Worm (Caenorhabditis elegans) whole organism, L2 larva: ENCODE data around the gene F34D10.3.
A peak's percentile ranks its signal among the peaks of the same experiment; 100 is the strongest.

Experiments
- C34F6.9 ChIP-seq: fragments of 150-350 bp; optimal IDR thresholded peaks from 2 replicates; lab custom pipeline; 2014; ENCODE audit warnings: missing biosample characterization, missing genetic modification characterization
- F13H6.1 ChIP-seq: sonication (generic microtip); optimal IDR thresholded peaks from 2 replicates; lab custom pipeline; 2016; ENCODE audit warnings: missing genetic modification characterization, missing compliant biosample characterization
- R02D3.7 ChIP-seq: fragments of 150-350 bp; optimal IDR thresholded peaks from 2 replicates; lab custom pipeline; 2014; ENCODE audit warnings: missing biosample characterization, missing genetic modification characterization
- Y55F3AM.14 ChIP-seq: fragments of 200-800 bp; sonication (Bioruptor generic); optimal IDR thresholded peaks from 2 replicates; lab custom pipeline; 2018; ENCODE audit warnings: mild to moderate bottlenecking, missing genetic modification characterization, missing compliant biosample characterization
- ZK546.5 ChIP-seq: sonication (generic microtip); optimal IDR thresholded peaks from 2 replicates; lab custom pipeline; 2017; ENCODE audit warnings: missing biosample characterization, missing genetic modification characterization
- blmp-1 ChIP-seq: sonication (generic microtip); optimal IDR thresholded peaks from 2 replicates; lab custom pipeline; 2017; ENCODE audit warnings: missing genetic modification characterization, mild to moderate bottlenecking, missing compliant biosample characterization, antibody characterized with exemption, moderate library complexity; ENCODE audit not compliant: insufficient read depth
- ceh-16 ChIP-seq: fragments of 150-350 bp; optimal IDR thresholded peaks from 2 replicates; lab custom pipeline; 2014; ENCODE audit warnings: missing biosample characterization, missing genetic modification characterization
- ceh-82 ChIP-seq: fragments of 150-350 bp; optimal IDR thresholded peaks from 2 replicates; lab custom pipeline; 2014; ENCODE audit warnings: missing biosample characterization, missing genetic modification characterization
- dmd-4 ChIP-seq: sonication (generic microtip); optimal IDR thresholded peaks from 2 replicates; lab custom pipeline; 2017; ENCODE audit warnings: missing biosample characterization, missing genetic modification characterization
- egl-27 ChIP-seq: sonication (generic microtip); optimal IDR thresholded peaks from 3 replicates; lab custom pipeline; 2017; ENCODE audit warnings: missing biosample characterization, missing genetic modification reagents, missing genetic modification characterization
- elt-1 ChIP-seq: fragments of 150-350 bp; optimal IDR thresholded peaks from 2 replicates; lab custom pipeline; 2014; ENCODE audit warnings: missing biosample characterization, missing genetic modification characterization
- elt-3 ChIP-seq: sonication (generic microtip); optimal IDR thresholded peaks from 2 replicates; lab custom pipeline; 2017; ENCODE audit warnings: missing biosample characterization, missing genetic modification characterization
- fos-1 ChIP-seq: fragments of 150-350 bp; optimal IDR thresholded peaks from 2 replicates; lab custom pipeline; 2014; ENCODE audit warnings: missing biosample characterization, missing genetic modification characterization
- gmeb-1 ChIP-seq: fragments of 150-350 bp; optimal IDR thresholded peaks from 2 replicates; lab custom pipeline; 2014; ENCODE audit warnings: missing biosample characterization, missing genetic modification characterization
- lin-11 ChIP-seq: fragments of 150-350 bp; sonication (generic microtip); optimal IDR thresholded peaks from 2 replicates; lab custom pipeline; 2014; ENCODE audit warnings: missing biosample characterization, missing genetic modification characterization, inconsistent platforms, mixed read lengths
- lin-13 ChIP-seq: fragments of 150-350 bp; optimal IDR thresholded peaks from 2 replicates; lab custom pipeline; 2014; ENCODE audit warnings: missing biosample characterization, missing genetic modification reagents, missing genetic modification characterization
- lin-39 ChIP-seq: fragments of 150-350 bp; optimal IDR thresholded peaks from 2 replicates; lab custom pipeline; 2014; ENCODE audit warnings: missing biosample characterization, missing genetic modification reagents, missing genetic modification characterization
- lsy-2 ChIP-seq, 2 experiments: fragments of 150-350 bp in 1 of 2; sonication (generic microtip) in 1 of 2; optimal IDR thresholded peaks; 2 replicates each; lab custom pipeline; 2014 to 2017; ENCODE audit warnings: missing biosample characterization in 2 of 2, missing genetic modification characterization in 2 of 2
- mab-5 ChIP-seq: fragments of 150-350 bp; optimal IDR thresholded peaks from 2 replicates; lab custom pipeline; 2014; ENCODE audit warnings: missing biosample characterization, missing genetic modification characterization
- mbf-1 ChIP-seq: sonication (generic microtip); optimal IDR thresholded peaks from 2 replicates; lab custom pipeline; 2017; ENCODE audit warnings: missing biosample characterization, missing genetic modification characterization
- mdl-1 ChIP-seq, 2 experiments: fragments of 150-350 bp in 1 of 2; sonication (generic microtip) in 1 of 2; optimal IDR thresholded peaks; 2 replicates each; lab custom pipeline; 2017; ENCODE audit warnings: missing biosample characterization in 2 of 2, missing genetic modification characterization in 2 of 2
- nhr-11 ChIP-seq: fragments of 150-350 bp; optimal IDR thresholded peaks from 2 replicates; lab custom pipeline; 2014; ENCODE audit warnings: missing biosample characterization, missing genetic modification characterization
- nhr-12 ChIP-seq: fragments of 150-350 bp; optimal IDR thresholded peaks from 2 replicates; lab custom pipeline; 2014; ENCODE audit warnings: missing biosample characterization, missing genetic modification characterization
- nhr-21 ChIP-seq: fragments of 150-350 bp; optimal IDR thresholded peaks from 2 replicates; lab custom pipeline; 2014; ENCODE audit warnings: missing biosample characterization, missing genetic modification characterization
- nhr-23 ChIP-seq: fragments of 150-350 bp; optimal IDR thresholded peaks from 2 replicates; lab custom pipeline; 2014; ENCODE audit warnings: missing biosample characterization, missing genetic modification reagents, missing genetic modification characterization
- nhr-237 ChIP-seq: fragments of 150-350 bp; optimal IDR thresholded peaks from 2 replicates; lab custom pipeline; 2014; ENCODE audit warnings: missing biosample characterization, missing genetic modification characterization
- nhr-6 ChIP-seq: fragments of 150-350 bp; optimal IDR thresholded peaks from 2 replicates; lab custom pipeline; 2014; ENCODE audit warnings: missing biosample characterization, missing genetic modification characterization
- sem-4 ChIP-seq: fragments of 150-350 bp; optimal IDR thresholded peaks from 2 replicates; lab custom pipeline; 2014; ENCODE audit warnings: missing biosample characterization, missing genetic modification reagents, missing genetic modification characterization
- sma-9 ChIP-seq, 2 experiments: fragments of 150-350 bp in 1 of 2; sonication (generic microtip) in 1 of 2; optimal IDR thresholded peaks; 2 replicates each; lab custom pipeline; 2014 to 2016; ENCODE audit warnings: missing genetic modification characterization in 2 of 2, mild to moderate bottlenecking in 1 of 2, missing biosample characterization in 1 of 2, missing compliant biosample characterization in 1 of 2, missing genetic modification reagents in 1 of 2, moderate library complexity in 1 of 2
- snpc-4 ChIP-seq: fragments of 150-350 bp; optimal IDR thresholded peaks from 2 replicates; lab custom pipeline; 2014; ENCODE audit warnings: missing biosample characterization, missing genetic modification characterization
- unc-39 ChIP-seq: fragments of 150-350 bp; optimal IDR thresholded peaks from 2 replicates; lab custom pipeline; 2014; ENCODE audit warnings: missing biosample characterization, missing genetic modification characterization
- unc-55 ChIP-seq: fragments of 150-350 bp; sonication (generic microtip); optimal IDR thresholded peaks from 3 replicates; lab custom pipeline; 2014; ENCODE audit warnings: missing biosample characterization, missing genetic modification reagents, missing genetic modification characterization
- unc-62 ChIP-seq: fragments of 150-350 bp; optimal IDR thresholded peaks from 2 replicates; lab custom pipeline; 2014; ENCODE audit warnings: missing biosample characterization, missing genetic modification reagents, missing genetic modification characterization
- zag-1 ChIP-seq: fragments of 150-350 bp; optimal IDR thresholded peaks from 2 replicates; lab custom pipeline; 2014; ENCODE audit warnings: missing biosample characterization, missing genetic modification characterization
- ztf-1 ChIP-seq: fragments of 200-800 bp; sonication (Bioruptor generic); conservative IDR thresholded peaks from 2 replicates; pipeline ENCODE4 v1.3.6; 2022; ENCODE audit warnings: missing genetic modification characterization, missing compliant biosample characterization
- ztf-11 ChIP-seq: sonication (generic microtip); optimal IDR thresholded peaks from 2 replicates; lab custom pipeline; 2017; ENCODE audit warnings: missing biosample characterization, missing genetic modification characterization
- ztf-4 ChIP-seq: fragments of 150-350 bp; optimal IDR thresholded peaks from 2 replicates; lab custom pipeline; 2014; ENCODE audit warnings: missing biosample characterization, missing genetic modification characterization

F34D10.3 gene

DNA sequence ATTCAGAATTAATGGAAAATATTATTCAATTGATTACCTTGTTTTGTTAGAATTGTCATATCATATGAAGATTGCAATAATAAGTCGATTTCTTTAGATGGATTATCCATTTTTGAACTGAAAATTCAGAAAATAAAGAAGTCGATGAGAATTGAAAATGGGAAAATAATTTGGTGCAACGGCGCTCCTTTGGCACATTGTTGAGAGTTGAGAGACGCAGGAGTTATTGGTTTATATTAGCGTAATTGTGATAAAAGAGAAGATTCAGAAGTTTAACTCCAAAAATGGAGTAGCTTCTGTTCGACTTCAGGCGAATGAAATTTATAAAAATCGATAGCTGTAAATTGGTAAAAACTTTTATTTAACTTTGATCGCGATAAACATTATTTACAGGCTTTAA, 14.5 kb upstream of the F34D10.3 start, which contains the start of gene C14B1.8:
TSS of gene C14B1.8 (minus strand) at position 117 of the 400 bp plus-strand sequence.
- TF ChIP-seq lin-13 (GFP tag; lab: Kevin White, UChicago) (no peak), unc-55 (peak; percentile 62)

DNA sequence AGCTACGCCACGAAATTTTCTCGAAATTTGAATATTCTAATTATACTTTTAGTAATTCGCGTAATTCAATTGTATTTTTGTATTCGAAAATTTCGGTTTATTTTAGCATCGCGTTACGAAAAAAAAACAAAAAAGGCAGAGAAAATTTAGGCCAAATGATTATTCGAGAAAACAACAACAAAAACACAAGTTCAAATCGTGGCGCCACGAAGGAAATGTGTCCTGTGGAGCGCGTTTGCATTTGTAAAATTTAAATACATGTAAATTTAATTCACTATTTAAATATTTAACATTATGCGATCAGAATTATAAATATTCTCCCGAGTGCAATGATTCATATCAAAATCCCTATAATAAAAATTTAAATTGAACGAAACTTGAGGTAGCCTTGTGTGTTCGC, 10.3 kb upstream of the F34D10.3 start:
- TF ChIP-seq ztf-4 (tag; lab: Kevin White, UChicago) (no peak), Y55F3AM.14 (no peak), F13H6.1 (no peak), C34F6.9 (tag; lab: Kevin White, UChicago) (no peak), lin-39 (no peak), fos-1 (tag; lab: Kevin White, UChicago) (no peak), egl-27 (tag; lab: Kevin White, UChicago) (no peak), unc-62 (GFP tag; lab: Kevin White, UChicago) (no peak), zag-1 (tag; lab: Kevin White, UChicago) (no peak), nhr-11 (tag; lab: Kevin White, UChicago) (no peak), mdl-1 (tag; optimal IDR thresholded peaks at IDR 0.05; lab: Kevin White, UChicago) (no peak), sem-4 (no peak), snpc-4 (tag; lab: Kevin White, UChicago) (no peak), nhr-12 (no peak), sma-9 (GFP tag; optimal IDR thresholded peaks at IDR 0.05; lab: Kevin White, UChicago) (no peak), sma-9 (tag; optimal IDR thresholded peaks at IDR 0.05; lab: Kevin White, UChicago) (no peak), gmeb-1 (tag; lab: Kevin White, UChicago) (no peak)

DNA sequence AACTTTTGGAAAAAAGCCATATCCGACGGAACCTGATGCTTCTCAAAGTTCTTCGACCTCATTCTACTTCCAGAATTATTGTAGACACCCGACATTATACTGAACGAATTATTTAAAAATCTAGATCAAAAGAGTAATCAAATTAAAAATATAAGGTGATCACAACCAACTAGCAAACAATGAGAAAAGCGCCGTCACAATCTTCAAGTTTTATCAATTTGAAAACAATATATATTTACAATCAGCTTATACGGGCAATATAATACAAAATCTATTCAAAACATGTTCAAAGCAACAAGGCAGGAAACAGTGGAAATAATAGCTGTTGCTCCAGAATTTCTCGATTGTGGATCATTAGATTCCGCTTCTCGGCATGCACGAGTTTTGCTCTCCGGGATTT, 9.2 kb upstream of the F34D10.3 start, which contains the start of gene C14B1.12:
TSS of gene C14B1.12 (minus strand) at position 101 of the 400 bp plus-strand sequence.
- TF ChIP-seq mbf-1: no peak
- no peak for TF ChIP-seq unc-62 (GFP tag; lab: Kevin White, UChicago)
- no peak for TF ChIP-seq ztf-4 (tag; lab: Kevin White, UChicago)
- no peak for TF ChIP-seq lsy-2 (tag; optimal IDR thresholded peaks at IDR 0.05; lab: Kevin White, UChicago)
- TF ChIP-seq ZK546.5 (tag; lab: Kevin White, UChicago): no peak
- no peak for TF ChIP-seq egl-27 (tag; lab: Kevin White, UChicago)
- TF ChIP-seq blmp-1 (tag; lab: Kevin White, UChicago): no peak
- TF ChIP-seq Y55F3AM.14: no peak
- no peak for TF ChIP-seq ztf-1 (GFP tag; lab: Robert Waterston, UW)
- no peak for TF ChIP-seq unc-39
- TF ChIP-seq sma-9 (GFP tag; optimal IDR thresholded peaks at IDR 0.05; lab: Kevin White, UChicago): no peak
- TF ChIP-seq sma-9 (tag; optimal IDR thresholded peaks at IDR 0.05; lab: Kevin White, UChicago): no peak
- no peak for TF ChIP-seq elt-3 (tag; lab: Kevin White, UChicago)
- TF ChIP-seq R02D3.7 (tag; lab: Kevin White, UChicago): no peak
- no peak for TF ChIP-seq fos-1 (tag; lab: Kevin White, UChicago)
- no peak for TF ChIP-seq nhr-21 (tag; lab: Kevin White, UChicago)
- TF ChIP-seq ztf-11 (tag; lab: Kevin White, UChicago): no peak

DNA sequence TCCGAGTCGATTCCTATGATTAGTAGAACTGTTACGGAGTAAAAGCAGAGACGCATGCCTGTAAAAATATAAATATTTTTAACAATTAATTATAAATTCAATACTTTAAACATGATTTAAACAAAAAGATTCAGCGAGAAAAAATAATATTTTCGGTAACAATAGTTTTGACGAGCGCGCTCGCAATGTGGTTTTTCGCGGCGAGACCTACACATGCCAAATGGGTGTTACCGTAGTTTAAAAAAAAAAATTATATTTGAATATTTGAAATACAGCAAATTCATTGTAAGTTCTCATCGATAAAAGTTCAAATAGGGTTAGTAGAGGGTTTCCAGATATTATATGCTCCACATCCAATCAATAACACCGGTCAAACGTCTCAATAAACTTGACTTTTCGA, 7.6 kb upstream of the F34D10.3 start, which contains the start of gene gldi-5:
TSS of gene gldi-5 (minus strand) at position 58 of the 400 bp plus-strand sequence.
- TF ChIP-seq nhr-237 (tag; lab: Kevin White, UChicago) (no peak), lin-13 (GFP tag; lab: Kevin White, UChicago) (no peak), sem-4 (no peak), nhr-11 (tag; lab: Kevin White, UChicago) (no peak), ztf-1 (GFP tag; lab: Robert Waterston, UW) (no peak), dmd-4 (tag; lab: Kevin White, UChicago) (no peak), fos-1 (tag; lab: Kevin White, UChicago) (no peak), R02D3.7 (tag; lab: Kevin White, UChicago) (no peak), elt-1 (no peak), lsy-2 (tag; optimal IDR thresholded peaks at IDR 0.05; lab: Kevin White, UChicago) (no peak), ceh-82 (no peak), nhr-23 (tag; lab: Kevin White, UChicago) (no peak), ceh-16 (tag; lab: Kevin White, UChicago) (no peak)

DNA sequence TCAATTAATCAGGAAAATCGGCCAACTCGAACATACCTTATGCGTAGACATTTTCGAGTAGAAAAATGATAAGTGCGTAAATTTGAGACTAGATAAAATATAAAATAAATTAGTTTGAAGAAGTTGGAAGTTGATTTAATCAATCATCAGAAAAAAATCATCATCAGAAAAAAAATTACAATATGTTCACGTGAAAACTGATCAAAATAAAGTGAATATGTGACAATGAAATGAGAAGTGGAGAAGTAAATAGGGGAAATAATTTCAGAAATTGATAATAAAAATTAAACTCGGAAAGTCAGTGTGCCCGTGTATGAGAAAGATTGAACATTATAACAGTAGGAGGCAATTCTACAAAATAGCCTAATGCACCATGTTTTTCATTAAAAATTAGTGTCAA, 4.5 kb upstream of the F34D10.3 start, which contains the start of gene F34D10.9:
TSS of gene F34D10.9 (minus strand) at position 101 of the 400 bp plus-strand sequence.
- TF ChIP-seq dmd-4 (tag; lab: Kevin White, UChicago) (no peak), sem-4 (no peak), ztf-11 (tag; lab: Kevin White, UChicago) (no peak), gmeb-1 (tag; lab: Kevin White, UChicago) (no peak), nhr-23 (tag; lab: Kevin White, UChicago) (no peak), egl-27 (tag; lab: Kevin White, UChicago) (no peak), lin-11 (tag; lab: Kevin White, UChicago) (no peak), unc-39 (no peak), unc-62 (GFP tag; lab: Kevin White, UChicago) (no peak), elt-1 (no peak), R02D3.7 (tag; lab: Kevin White, UChicago) (no peak), lin-39 (no peak), zag-1 (tag; lab: Kevin White, UChicago) (no peak), nhr-6 (tag; lab: Kevin White, UChicago) (no peak), mab-5 (no peak), ztf-4 (tag; lab: Kevin White, UChicago) (no peak), sma-9 (GFP tag; optimal IDR thresholded peaks at IDR 0.05; lab: Kevin White, UChicago) (no peak), sma-9 (tag; optimal IDR thresholded peaks at IDR 0.05; lab: Kevin White, UChicago) (no peak), ztf-1 (GFP tag; lab: Robert Waterston, UW) (no peak), unc-55 (no peak)
